Worm (Caenorhabditis elegans) whole organism, late embryonic: Measurements from ENCODE around the gene ZK637.12.
A peak's percentile ranks its signal among the peaks of the same experiment; 100 is the strongest.

Source experiments
- K02D7.2 ChIP-seq: sonication (generic microtip); optimal IDR thresholded peaks from 2 replicates; lab custom pipeline; 2017; ENCODE audit warnings: mild to moderate bottlenecking, missing genetic modification characterization, missing compliant biosample characterization
- T23F11.4 ChIP-seq: fragments of 200-800 bp; sonication (Bioruptor generic); optimal IDR thresholded peaks from 2 replicates; lab custom pipeline; 2018; ENCODE audit warnings: mild to moderate bottlenecking, missing genetic modification characterization, missing compliant biosample characterization
- ama-1 ChIP-seq: fragments of 150-350 bp; optimal IDR thresholded peaks from 2 replicates; lab custom pipeline; 2014
- pag-3 ChIP-seq: sonication (generic microtip); optimal IDR thresholded peaks from 2 replicates; lab custom pipeline; 2016; ENCODE audit warnings: missing compliant biosample characterization, missing genetic modification characterization, borderline replicate concordance
- pat-9 ChIP-seq: fragments of 200-800 bp; sonication (Bioruptor generic); optimal IDR thresholded peaks from 2 replicates; lab custom pipeline; 2018; ENCODE audit warnings: mild to moderate bottlenecking, missing genetic modification characterization, moderate library complexity, missing compliant biosample characterization
- unc-42 ChIP-seq: sonication (generic microtip); optimal IDR thresholded peaks from 2 replicates; lab custom pipeline; 2016; ENCODE audit warnings: missing genotype, missing genetic modification characterization, missing compliant biosample characterization

DNA sequence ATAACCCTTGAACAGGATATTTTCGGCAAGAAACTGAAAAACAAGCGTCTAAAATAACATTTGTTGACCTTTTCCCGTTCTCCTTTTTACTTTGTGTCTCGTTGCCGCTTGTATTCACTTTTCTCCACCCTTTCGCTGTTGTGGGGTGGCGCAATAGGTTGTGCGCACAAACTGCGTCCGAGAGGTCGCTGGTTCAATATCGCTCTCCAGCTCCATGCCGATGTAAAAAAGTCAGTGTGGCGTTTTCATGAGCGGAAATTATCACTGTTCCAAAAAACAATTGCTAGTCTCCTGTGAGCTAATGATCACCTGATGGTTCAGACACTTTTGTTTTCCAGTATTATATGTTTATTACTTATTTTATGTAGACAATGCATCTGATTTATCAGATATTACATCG, 13.5 kb downstream of the ZK637.12 start:
- TF ChIP-seq unc-42 (peak; percentile 51), pag-3 (tag; lab: Kevin White, UChicago) (no peak), pat-9 (peak; percentile 88), K02D7.2 (tag; lab: Kevin White, UChicago) (peak; percentile 90), T23F11.4 (GFP tag; lab: Kevin White, UChicago) (peak; percentile 85), ama-1 (no peak)
